Worm (Caenorhabditis elegans): ENCODE measurements around the gene C33F10.14.
A peak's percentile ranks its signal among the peaks of the same experiment; 100 is the strongest.

- TF ChIP-seq fax-1 (tag; optimal IDR thresholded peaks at IDR 0.05) (no peak), hlh-6 (tag; optimal IDR thresholded peaks at IDR 0.05) (no peak), ama-1 (optimal IDR thresholded peaks at IDR 0.05) (no peak), ceh-18 (tag; optimal IDR thresholded peaks at IDR 0.05) (no peak), ceh-14 (tag; optimal IDR thresholded peaks at IDR 0.05) (no peak), eyg-1 (tag; optimal IDR thresholded peaks at IDR 0.05) (no peak), T23F11.4 (GFP tag; optimal IDR thresholded peaks at IDR 0.05) (no peak), unc-3 (GFP tag; conservative IDR thresholded peaks at IDR 0.05) (no peak), unc-3 (tag; optimal IDR thresholded peaks at IDR 0.05) (no peak), elt-2 (tag; optimal IDR thresholded peaks at IDR 0.05) (peak; percentile 60), odd-2 (tag; optimal IDR thresholded peaks at IDR 0.05) (no peak)
These were observed 25.4 kb downstream of the C33F10.14 start for ce11 chrII:4822610-4823009.

Measured in whole organism, late embryonic.